Fruit fly (Drosophila melanogaster) whole organism, embryonic: ENCODE data around the gene dsf.
A peak's percentile ranks its signal among the peaks of the same experiment; 100 is the strongest.

Source experiments
- Bdp1 ChIP-seq: fragments of 200-800 bp; sonication (Bioruptor generic); optimal IDR thresholded peaks from 3 replicates; lab custom pipeline; 2016; ENCODE audit warnings: missing biosample characterization, missing genetic modification characterization
- CG10959 ChIP-seq: fragments of 200-800 bp; sonication (Bioruptor generic); IDR thresholded peaks from 2 replicates; pipeline ENCODE4 v1.3.6; 2022; ENCODE audit warnings: missing biosample characterization, missing genetic modification characterization
- CG13123 ChIP-seq: fragments of 200-800 bp; sonication (Bioruptor generic); optimal IDR thresholded peaks from 2 replicates; lab custom pipeline; 2016; ENCODE audit warnings: missing biosample characterization, missing genetic modification characterization
- CG13424 ChIP-seq: fragments of 200-800 bp; sonication (Bioruptor generic); optimal IDR thresholded peaks from 2 replicates; lab custom pipeline; 2019; ENCODE audit warnings: missing biosample characterization, mild to moderate bottlenecking, missing genetic modification characterization, moderate library complexity
- CG14710 ChIP-seq: fragments of 200-800 bp; sonication (Bioruptor generic); optimal IDR thresholded peaks from 3 replicates; lab custom pipeline; 2019; ENCODE audit warnings: missing biosample characterization, mild to moderate bottlenecking, missing genetic modification characterization, moderate library complexity
- CG15011 ChIP-seq: fragments of 200-800 bp; sonication (Bioruptor generic); optimal IDR thresholded peaks from 3 replicates; lab custom pipeline; 2018; ENCODE audit warnings: missing biosample characterization, mild to moderate bottlenecking, missing genetic modification characterization
- CG1529 ChIP-seq: fragments of 200-800 bp; sonication (Bioruptor generic); optimal IDR thresholded peaks from 3 replicates; lab custom pipeline; 2018; ENCODE audit warnings: missing biosample characterization, missing genetic modification characterization
- CG15514 ChIP-seq: fragments of 200-800 bp; sonication (Bioruptor generic); optimal IDR thresholded peaks from 3 replicates; lab custom pipeline; 2017; ENCODE audit warnings: missing biosample characterization, missing genetic modification characterization, mild to moderate bottlenecking, moderate library complexity, missing genetic modification reagents
- CG1647 ChIP-seq: fragments of 200-800 bp; sonication (Bioruptor generic); optimal IDR thresholded peaks from 3 replicates; lab custom pipeline; 2016; ENCODE audit warnings: missing biosample characterization, missing genetic modification characterization
- CG17802 ChIP-seq: fragments of 200-800 bp; sonication (Bioruptor generic); optimal IDR thresholded peaks from 2 replicates; lab custom pipeline; 2018; ENCODE audit warnings: missing biosample characterization, mild to moderate bottlenecking, missing genetic modification characterization, moderate library complexity
- CG2129 ChIP-seq: fragments of 200-800 bp; sonication (Bioruptor generic); IDR thresholded peaks from 2 replicates; pipeline ENCODE4 v1.3.6; 2022; ENCODE audit warnings: missing biosample characterization, missing genetic modification characterization; ENCODE audit not compliant: partially characterized antibody
- CG3065 ChIP-seq: fragments of 200-800 bp; sonication (Bioruptor generic); optimal IDR thresholded peaks from 2 replicates; lab custom pipeline; 2016; ENCODE audit warnings: missing biosample characterization, missing genetic modification characterization
- CG3995 ChIP-seq: fragments of 200-800 bp; sonication (Bioruptor generic); optimal IDR thresholded peaks from 3 replicates; lab custom pipeline; 2016; ENCODE audit warnings: missing biosample characterization, missing genetic modification characterization
- CG5180 ChIP-seq: fragments of 200-800 bp; sonication (Bioruptor generic); optimal IDR thresholded peaks from 3 replicates; lab custom pipeline; 2017; ENCODE audit warnings: missing biosample characterization, missing genetic modification characterization, mild to moderate bottlenecking, moderate library complexity, missing genetic modification reagents
- CG6683 ChIP-seq: fragments of 200-800 bp; sonication (Bioruptor generic); optimal IDR thresholded peaks from 2 replicates; lab custom pipeline; 2017; ENCODE audit warnings: missing biosample characterization, mild to moderate bottlenecking, missing genetic modification characterization, missing genetic modification reagents
- CG6854 ChIP-seq: fragments of 200-800 bp; sonication (Bioruptor generic); optimal IDR thresholded peaks from 3 replicates; lab custom pipeline; 2017; ENCODE audit warnings: missing biosample characterization, mild to moderate bottlenecking, missing genetic modification characterization
- CG7271 ChIP-seq: fragments of 200-800 bp; sonication (Bioruptor generic); optimal IDR thresholded peaks from 2 replicates; lab custom pipeline; 2018; ENCODE audit warnings: missing biosample characterization, mild to moderate bottlenecking, missing genetic modification characterization, moderate library complexity
- CG7839 ChIP-seq: fragments of 200-800 bp; sonication (Bioruptor generic); optimal IDR thresholded peaks from 3 replicates; lab custom pipeline; 2018; ENCODE audit warnings: missing biosample characterization, mild to moderate bottlenecking, missing genetic modification characterization, moderate library complexity
- Dbx ChIP-seq: fragments of 200-800 bp; sonication (Bioruptor generic); IDR thresholded peaks from 3 replicates; pipeline ENCODE4 v1.3.6; 2022; ENCODE audit warnings: missing biosample characterization, missing genetic modification characterization
- Deaf1 ChIP-seq: fragments of 200-800 bp; optimal IDR thresholded peaks from 3 replicates; lab custom pipeline; 2019; ENCODE audit warnings: missing biosample characterization, mild to moderate bottlenecking, missing genetic modification characterization, moderate library complexity
- Dek ChIP-seq: fragments of 200-800 bp; sonication (Bioruptor generic); optimal IDR thresholded peaks from 3 replicates; lab custom pipeline; 2019; ENCODE audit warnings: missing biosample characterization, mild to moderate bottlenecking, missing genetic modification characterization, moderate library complexity
- Elba2 ChIP-seq: fragments of 200-800 bp; sonication (Bioruptor generic); optimal IDR thresholded peaks from 3 replicates; lab custom pipeline; 2016; ENCODE audit warnings: missing biosample characterization, missing genetic modification characterization
- Fer1 ChIP-seq: fragments of 200-800 bp; sonication (Bioruptor generic); optimal IDR thresholded peaks from 2 replicates; lab custom pipeline; 2017; ENCODE audit warnings: missing biosample characterization, mild to moderate bottlenecking, missing genetic modification characterization
- HLH54F ChIP-seq: fragments of 200-800 bp; sonication (Bioruptor generic); optimal IDR thresholded peaks from 3 replicates; lab custom pipeline; 2016; ENCODE audit warnings: missing biosample characterization, missing genetic modification characterization
- Kr ChIP-seq: fragments of 200-800 bp; sonication (Bioruptor generic); optimal IDR thresholded peaks from 2 replicates; lab custom pipeline; 2017; ENCODE audit warnings: missing biosample characterization, mild to moderate bottlenecking, missing genetic modification characterization
- Lpt ChIP-seq: fragments of >200 bp; optimal IDR thresholded peaks from 2 replicates; lab custom pipeline; 2018; ENCODE audit warnings: missing biosample characterization, missing genetic modification characterization
- Mad ChIP-seq: fragments of 200-800 bp; sonication (Bioruptor generic); optimal IDR thresholded peaks from 2 replicates; lab custom pipeline; 2016; ENCODE audit warnings: missing biosample characterization, missing genetic modification characterization
- Meics ChIP-seq: fragments of 200-800 bp; sonication (Bioruptor generic); optimal IDR thresholded peaks from 2 replicates; lab custom pipeline; 2017; ENCODE audit warnings: missing biosample characterization, mild to moderate bottlenecking, missing genetic modification characterization
- Neu2 ChIP-seq: fragments of 200-800 bp; sonication (Bioruptor generic); optimal IDR thresholded peaks from 3 replicates; lab custom pipeline; 2016; ENCODE audit warnings: missing biosample characterization, missing genetic modification characterization, borderline replicate concordance
- Nf-YA ChIP-seq: fragments of 200-800 bp; sonication (Bioruptor generic); IDR thresholded peaks from 2 replicates; pipeline ENCODE4 v1.3.6; 2022; ENCODE audit warnings: missing biosample characterization, missing genetic modification characterization
- PHDP ChIP-seq: fragments of 200-800 bp; sonication (Bioruptor generic); optimal IDR thresholded peaks from 3 replicates; lab custom pipeline; 2018; ENCODE audit warnings: missing biosample characterization, mild to moderate bottlenecking, missing genetic modification characterization, moderate library complexity
- Rfx ChIP-seq: fragments of 200-800 bp; sonication (Bioruptor generic); IDR thresholded peaks from 2 replicates; pipeline ENCODE4 v1.3.6; 2022; ENCODE audit warnings: missing biosample characterization, missing genetic modification characterization
- Sin3A ChIP-seq: fragments of >200 bp; optimal IDR thresholded peaks from 2 replicates; lab custom pipeline; 2018
- Tbp ChIP-seq: fragments of >200 bp; optimal IDR thresholded peaks from 2 replicates; lab custom pipeline; 2018; ENCODE audit warnings: missing biosample characterization, missing genetic modification characterization
- Xrp1 ChIP-seq: fragments of 200-800 bp; sonication (Bioruptor generic); IDR thresholded peaks from 2 replicates; pipeline ENCODE4 v1.3.6; 2022; ENCODE audit warnings: missing biosample characterization, missing genetic modification characterization
- ase ChIP-seq: fragments of 200-800 bp; sonication (Bioruptor generic); IDR thresholded peaks from 3 replicates; pipeline ENCODE4 v1.3.6; 2022; ENCODE audit warnings: missing biosample characterization, missing genetic modification characterization
- bigmax ChIP-seq: fragments of 200-800 bp; sonication (Bioruptor generic); optimal IDR thresholded peaks from 2 replicates; lab custom pipeline; 2018; ENCODE audit warnings: missing biosample characterization, mild to moderate bottlenecking, missing genetic modification characterization
- crol ChIP-seq: fragments of 200-800 bp; sonication (Bioruptor generic); IDR thresholded peaks from 2 replicates; pipeline ENCODE4 v1.3.6; 2022; ENCODE audit warnings: missing biosample characterization, missing genetic modification characterization
- da ChIP-seq: fragments of 200-800 bp; sonication (Bioruptor generic); optimal IDR thresholded peaks from 2 replicates; lab custom pipeline; 2016; ENCODE audit warnings: missing biosample characterization, missing genetic modification characterization
- fd102C ChIP-seq: fragments of 200-800 bp; sonication (Bioruptor generic); optimal IDR thresholded peaks from 2 replicates; lab custom pipeline; 2018; ENCODE audit warnings: missing biosample characterization, mild to moderate bottlenecking, missing genetic modification characterization, moderate library complexity
- gsb-n ChIP-seq: fragments of 200-800 bp; sonication (Bioruptor generic); optimal IDR thresholded peaks from 3 replicates; lab custom pipeline; 2018; ENCODE audit warnings: missing biosample characterization, mild to moderate bottlenecking, missing genetic modification characterization
- ham ChIP-seq: fragments of 200-800 bp; sonication (Bioruptor generic); IDR thresholded peaks from 2 replicates; pipeline ENCODE4 v1.3.6; 2022; ENCODE audit warnings: missing biosample characterization, missing genetic modification characterization
- hb ChIP-seq: fragments of 200-800 bp; sonication (Bioruptor generic); IDR thresholded peaks from 3 replicates; pipeline ENCODE4 v1.3.6; 2022; ENCODE audit warnings: missing biosample characterization, missing genetic modification characterization; ENCODE audit not compliant: partially characterized antibody
- lab ChIP-seq: fragments of 200-800 bp; sonication (Bioruptor generic); optimal IDR thresholded peaks from 3 replicates; lab custom pipeline; 2017; ENCODE audit warnings: missing biosample characterization, missing genetic modification characterization, mild to moderate bottlenecking, moderate library complexity, missing genetic modification reagents
- lov ChIP-seq, 2 experiments: fragments of 200-800 bp in 1 of 2; fragments of >200 bp in 1 of 2; sonication (Bioruptor generic) in 1 of 2; IDR thresholded peaks in 1 of 2; optimal IDR thresholded peaks in 1 of 2; 2 replicates in 1 of 2; 3 replicates in 1 of 2; pipeline versions ENCODE4 v1.3.6 to Lab custom; 2017 to 2022; ENCODE audit warnings: missing biosample characterization in 1 of 2, missing genetic modification characterization in 1 of 2
- psq ChIP-seq: fragments of 200-800 bp; sonication (Bioruptor generic); optimal IDR thresholded peaks from 2 replicates; lab custom pipeline; 2017; ENCODE audit warnings: missing biosample characterization, missing genetic modification characterization
- salm ChIP-seq: fragments of 200-800 bp; sonication (Bioruptor generic); optimal IDR thresholded peaks from 2 replicates; lab custom pipeline; 2018; ENCODE audit warnings: missing biosample characterization, mild to moderate bottlenecking, missing genetic modification characterization
- slp2 ChIP-seq: fragments of 200-800 bp; sonication (Bioruptor generic); optimal IDR thresholded peaks from 2 replicates; lab custom pipeline; 2016; ENCODE audit warnings: missing biosample characterization, missing genetic modification characterization
- sna ChIP-seq: fragments of 200-800 bp; sonication (Bioruptor generic); IDR thresholded peaks from 2 replicates; pipeline ENCODE4 v1.3.6; 2022; ENCODE audit warnings: missing biosample characterization, missing genetic modification characterization; ENCODE audit not compliant: partially characterized antibody
- z ChIP-seq: fragments of 200-800 bp; sonication (Bioruptor generic); IDR thresholded peaks from 3 replicates; pipeline ENCODE4 v1.3.6; 2022; ENCODE audit warnings: missing biosample characterization, missing genetic modification characterization

dsf gene

DNA sequence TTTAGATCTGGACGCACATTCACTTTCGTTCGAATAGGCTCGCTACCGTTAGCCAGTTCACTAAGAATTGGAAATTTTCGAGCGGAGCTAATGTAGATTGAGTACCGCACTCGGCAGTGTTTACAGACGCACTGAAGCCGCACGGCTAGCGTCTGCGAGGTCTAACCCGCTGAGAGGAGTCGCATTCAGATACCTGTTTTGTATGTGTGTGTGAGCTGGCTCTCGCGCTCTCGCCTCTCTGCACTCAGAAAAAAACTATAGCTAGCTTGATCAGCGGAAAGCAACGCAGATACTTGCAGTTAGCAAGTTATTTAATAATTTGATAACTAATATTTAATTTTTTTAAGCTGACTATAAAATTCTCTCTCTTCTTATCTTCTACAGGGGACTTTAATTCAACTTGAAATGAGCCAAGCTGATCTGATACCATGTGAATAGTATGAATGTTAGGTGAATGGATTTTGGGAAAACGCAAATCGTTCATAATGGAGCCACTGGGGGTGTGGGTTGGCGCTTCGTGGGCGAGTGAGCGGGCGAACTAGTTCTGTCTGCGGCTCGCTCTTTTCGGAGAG is 46.3 kb upstream of the dsf start, which contains the start of gene rau (continued):
- no peak for TF ChIP-seq slp2 (GFP tag; lab: Kevin White, UChicago)
- peak; percentile 83 for TF ChIP-seq Fer1 (GFP tag; lab: Kevin White, UChicago)
- TF ChIP-seq Mad (GFP tag; lab: Kevin White, UChicago) = peak; percentile 54
- TF ChIP-seq Xrp1 (GFP tag; lab: Robert Waterston, UW) = peak; percentile 86
- TF ChIP-seq CG17802 (tag; lab: Kevin White, UChicago) = peak; percentile 22
- peak; percentile 60 for TF ChIP-seq gsb-n (tag; lab: Kevin White, UChicago)
- peak; percentile 5 for TF ChIP-seq HLH54F (GFP tag; lab: Kevin White, UChicago)
- TF ChIP-seq sna (GFP tag; lab: Robert Waterston, UW) = no peak
- peak; percentile 65 for TF ChIP-seq CG6683 (GFP tag; lab: Kevin White, UChicago)
- TF ChIP-seq crol (GFP tag; lab: Robert Waterston, UW) = no peak
- peak; percentile 50 for TF ChIP-seq Dek (tag; lab: Kevin White, UChicago)
- peak; percentile 72 for TF ChIP-seq Dbx
- TF ChIP-seq CG1647 (GFP tag; lab: Kevin White, UChicago) = no peak
- TF ChIP-seq CG13424 = peak; percentile 85
- no peak for TF ChIP-seq Elba2 (GFP tag; lab: Kevin White, UChicago)
- TF ChIP-seq bigmax (GFP tag; lab: Kevin White, UChicago) = no peak
- TF ChIP-seq CG15011 (GFP tag; lab: Kevin White, UChicago) = peak; percentile 68
- TF ChIP-seq fd102C (GFP tag; lab: Kevin White, UChicago) = peak; percentile 43
- TF ChIP-seq CG5180 = peak; percentile 67
- peak; percentile 40 for TF ChIP-seq CG13123
- TF ChIP-seq Lpt (GFP tag; lab: Kevin White, UChicago) = no peak
- no peak for TF ChIP-seq Nf-YA (GFP tag; lab: Robert Waterston, UW)
- peak; percentile 80 for TF ChIP-seq Rfx
- TF ChIP-seq ase (GFP tag; lab: Robert Waterston, UW) = peak; percentile 37; the same call in 1 of the 3 replicates
- TF ChIP-seq CG10959 (GFP tag; lab: Robert Waterston, UW) = 0 out of 2 replicates have a peak, but pooled peaks have one; percentile 33
- TF ChIP-seq Tbp (GFP tag; lab: Kevin White, UChicago) = no peak
- no peak for TF ChIP-seq ham (GFP tag; lab: Robert Waterston, UW)
- no peak for TF ChIP-seq CG7271 (tag; lab: Kevin White, UChicago)
- TF ChIP-seq CG14710 (tag; lab: Kevin White, UChicago) = peak; percentile 75
- no peak for TF ChIP-seq da (GFP tag; lab: Kevin White, UChicago)
- TF ChIP-seq hb (GFP tag; lab: Robert Waterston, UW) = no peak
- TF ChIP-seq Kr = no peak
- TF ChIP-seq lov (optimal IDR thresholded peaks at IDR 0.05; lab: Kevin White, UChicago) = no peak
- TF ChIP-seq lov (GFP tag; IDR thresholded peaks at IDR 0.05; lab: Robert Waterston, UW) = 0 out of 3 replicates have a peak, but pooled peaks have one; percentile 57
- TF ChIP-seq Neu2 (GFP tag; lab: Kevin White, UChicago) = no peak
- TF ChIP-seq lab = peak; percentile 80
- TF ChIP-seq z = peak; percentile 34; the same call in 1 of the 3 replicates
- TF ChIP-seq CG6854 = peak; percentile 72
- peak; percentile 80 for TF ChIP-seq PHDP (tag; lab: Kevin White, UChicago)
- TF ChIP-seq CG2129 (GFP tag; lab: Robert Waterston, UW) = no peak
- TF ChIP-seq Sin3A = no peak
- TF ChIP-seq Deaf1 (tag; lab: Kevin White, UChicago) = peak; percentile 55
- TF ChIP-seq CG7839 = peak; percentile 75
- TF ChIP-seq Meics (GFP tag; lab: Kevin White, UChicago) = peak; percentile 82
- TF ChIP-seq psq (GFP tag; lab: Kevin White, UChicago) = no peak
- TF ChIP-seq CG3065 (GFP tag; lab: Kevin White, UChicago) = no peak
- peak; percentile 80 for TF ChIP-seq CG1529 (GFP tag; lab: Kevin White, UChicago)
- TF ChIP-seq salm (tag; lab: Kevin White, UChicago) = no peak
- no peak for TF ChIP-seq CG3995 (GFP tag; lab: Kevin White, UChicago)
- TF ChIP-seq Bdp1 = peak; percentile 43
- TF ChIP-seq CG15514 (GFP tag; lab: Kevin White, UChicago) = peak; percentile 98
